Worm (Caenorhabditis elegans): ENCODE data around the gene clec-9.

- TF ChIP-seq dao-5 (tag; optimal IDR thresholded peaks at IDR 0.05) (no peak), W03F9.2 (tag; optimal IDR thresholded peaks at IDR 0.05) (no peak)
Measured at ce11 chrV:16729961-16730360, 23.5 kb upstream of the clec-9 start, which contains the start of gene srz-99.

All from whole organism, L4/young adult.